Worm (Caenorhabditis elegans): ENCODE results near the gene srw-89.

The srw-89 gene

ce11 chrV:4016780-4017179, at the start of gene srw-89:
TSS of gene srw-89 (plus strand) at chrV:4017080.
- no peak for TF ChIP-seq sup-37 (GFP tag; optimal IDR thresholded peaks at IDR 0.05)
- no peak for TF ChIP-seq ztf-4 (tag; optimal IDR thresholded peaks at IDR 0.05)
- no peak for TF ChIP-seq nhr-19 (GFP tag; conservative IDR thresholded peaks at IDR 0.05)

ce11 chrV:3967762-3968161, 49.1 kb upstream of the srw-89 start, which contains the start of gene cyp-34A8:
TSS of gene cyp-34A8 (minus strand) at chrV:3967823.
- no peak for TF ChIP-seq mef-2 (tag; optimal IDR thresholded peaks at IDR 0.05)
- no peak for TF ChIP-seq ceh-88 (GFP tag; IDR thresholded peaks at IDR 0.05)
- no peak for TF ChIP-seq rnt-1 (tag; optimal IDR thresholded peaks at IDR 0.05)
- no peak for TF ChIP-seq grh-1 (GFP tag; IDR thresholded peaks at IDR 0.05)
- TF ChIP-seq aly-2 (tag; optimal IDR thresholded peaks at IDR 0.05), result no peak
- TF ChIP-seq mep-1 (tag; optimal IDR thresholded peaks at IDR 0.05), result peak; percentile 38
- TF ChIP-seq dsc-1 (tag; optimal IDR thresholded peaks at IDR 0.05), result no peak
- no peak for TF ChIP-seq hlh-4 (tag; optimal IDR thresholded peaks at IDR 0.05)
- TF ChIP-seq lin-15B (tag; optimal IDR thresholded peaks at IDR 0.05), result no peak
- no peak for TF ChIP-seq aha-1 (tag; optimal IDR thresholded peaks at IDR 0.05)
- peak in 1 of 2 experiments; percentile 6 for TF ChIP-seq lin-35 (GFP tag; optimal IDR thresholded peaks at IDR 0.05)
- TF ChIP-seq pqm-1 (tag; optimal IDR thresholded peaks at IDR 0.05), result no peak
- TF ChIP-seq mdl-1 (tag; optimal IDR thresholded peaks at IDR 0.05), result no peak
- TF ChIP-seq nhr-84 (tag; optimal IDR thresholded peaks at IDR 0.05), result no peak
- no peak for TF ChIP-seq xbp-1 (tag; optimal IDR thresholded peaks at IDR 0.05)
- no peak for TF ChIP-seq irx-1 (tag; optimal IDR thresholded peaks at IDR 0.05)
- peak; percentile 29 for TF ChIP-seq nhr-71 (tag; optimal IDR thresholded peaks at IDR 0.05)
- TF ChIP-seq vab-15 (tag; optimal IDR thresholded peaks at IDR 0.05), result no peak
- TF ChIP-seq sup-37 (GFP tag; optimal IDR thresholded peaks at IDR 0.05), result no peak
- no peak for TF ChIP-seq swsn-7 (tag; optimal IDR thresholded peaks at IDR 0.05)
- no peak for TF ChIP-seq fkh-10 (GFP tag; optimal IDR thresholded peaks at IDR 0.05)
- TF ChIP-seq ceh-8 (GFP tag; optimal IDR thresholded peaks at IDR 0.05), result no peak
- no peak for TF ChIP-seq nhr-28 (tag; optimal IDR thresholded peaks at IDR 0.05)
- TF ChIP-seq snu-23 (GFP tag; optimal IDR thresholded peaks at IDR 0.05), result peak; percentile 27
- no peak for TF ChIP-seq fos-1 (tag; optimal IDR thresholded peaks at IDR 0.05)
- TF ChIP-seq hpl-2 (GFP tag; optimal IDR thresholded peaks at IDR 0.05), result no peak
- no peak for TF ChIP-seq tlp-1 (tag; optimal IDR thresholded peaks at IDR 0.05)
- TF ChIP-seq unc-30 (tag; optimal IDR thresholded peaks at IDR 0.05), result no peak
- peak; percentile 74 for TF ChIP-seq nhr-20 (tag; optimal IDR thresholded peaks at IDR 0.05)
- no peak for TF ChIP-seq efl-1 (optimal IDR thresholded peaks at IDR 0.05)
- peak in 1 of 2 experiments; percentile 68 for TF ChIP-seq efl-1 (GFP tag; optimal IDR thresholded peaks at IDR 0.05 in 1 of 2)
- TF ChIP-seq elt-3 (tag; optimal IDR thresholded peaks at IDR 0.05), result peak in 2 of 6 experiments; percentile 6 to 38
- TF ChIP-seq unc-62 (GFP tag; optimal IDR thresholded peaks at IDR 0.05), result no peak
- TF ChIP-seq blmp-1 (tag; optimal IDR thresholded peaks at IDR 0.05), result peak; percentile 73
- TF ChIP-seq nhr-90 (tag; optimal IDR thresholded peaks at IDR 0.05; ENCODE audit: poor library complexity), result peak; percentile 15
- TF ChIP-seq unc-98 (GFP tag; IDR thresholded peaks at IDR 0.05), result no peak
- no peak for TF ChIP-seq ztf-11 (tag; optimal IDR thresholded peaks at IDR 0.05)
- TF ChIP-seq alr-1 (tag; optimal IDR thresholded peaks at IDR 0.05; ENCODE audit: borderline replicate concordance), result no peak
- no peak for TF ChIP-seq F16B12.6 (tag; optimal IDR thresholded peaks at IDR 0.05)
- no peak for TF ChIP-seq skn-1 (tag; optimal IDR thresholded peaks at IDR 0.05)
- peak; percentile 62 for TF ChIP-seq lin-14 (GFP tag; optimal IDR thresholded peaks at IDR 0.05)
- no peak for TF ChIP-seq sox-4 (tag; optimal IDR thresholded peaks at IDR 0.05)

Data from whole organism, L1 larva.